Worm (Caenorhabditis elegans): Measurements from ENCODE around the gene fan-1.

DNA sequence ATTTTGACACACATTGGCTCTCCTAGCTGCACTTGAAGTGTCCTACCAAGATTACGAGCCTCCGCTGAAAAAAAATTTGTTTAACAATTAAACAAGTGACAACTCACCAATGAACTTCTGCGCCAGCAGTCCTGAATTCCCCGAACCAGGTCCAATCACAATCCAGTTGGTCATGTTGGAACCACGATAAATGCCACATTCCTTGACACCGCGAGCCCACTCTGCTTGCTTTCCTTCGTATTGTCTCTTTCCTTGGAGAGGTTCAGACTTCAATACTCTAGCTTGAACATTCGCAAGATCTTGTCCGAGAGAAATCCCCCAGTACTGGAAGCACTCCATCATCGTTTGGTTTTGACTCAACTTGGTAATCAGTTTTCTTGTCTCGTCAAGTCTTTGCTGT lies 20.3 kb upstream of the fan-1 start:
- no peak for TF ChIP-seq nhr-28 (tag; optimal IDR thresholded peaks at IDR 0.05)
- TF ChIP-seq jun-1 (tag; optimal IDR thresholded peaks at IDR 0.05) = no peak
- no peak for TF ChIP-seq pqm-1 (tag; optimal IDR thresholded peaks at IDR 0.05)
- no peak for TF ChIP-seq snpc-4 (tag; optimal IDR thresholded peaks at IDR 0.05)
- TF ChIP-seq elt-2 (tag; optimal IDR thresholded peaks at IDR 0.05) = no peak
- no peak for TF ChIP-seq ceh-16 (tag; optimal IDR thresholded peaks at IDR 0.05)
- no peak for TF ChIP-seq egl-27 (tag; optimal IDR thresholded peaks at IDR 0.05)
- no peak for TF ChIP-seq unc-62 (GFP tag; optimal IDR thresholded peaks at IDR 0.05)
- no peak for TF ChIP-seq ceh-28 (tag; optimal IDR thresholded peaks at IDR 0.05)
- TF ChIP-seq nhr-77 (tag; optimal IDR thresholded peaks at IDR 0.05) = no peak
- no peak for TF ChIP-seq nfya-1 (tag; optimal IDR thresholded peaks at IDR 0.05; ENCODE audit: insufficient read depth)
